Worm (Caenorhabditis elegans): ENCODE results near the gene dsl-7.

dsl-7 gene

ce11 chrV:13043195-13043762, 50.3 kb downstream of the dsl-7 start, which contains the start of gene lap-2:
lap-2 (plus strand) TSS chrV:13043712.
- TF ChIP-seq elt-2 (tag; optimal IDR thresholded peaks at IDR 0.05): peak; percentile 94
- no peak for TF ChIP-seq fkh-10 (GFP tag; optimal IDR thresholded peaks at IDR 0.05)
- no peak for TF ChIP-seq lsy-12 (tag; optimal IDR thresholded peaks at IDR 0.05)
- no peak for TF ChIP-seq nhr-28 (tag; optimal IDR thresholded peaks at IDR 0.05)
- TF ChIP-seq pha-4 (tag; optimal IDR thresholded peaks at IDR 0.05): peak; percentile 14
- no peak for TF ChIP-seq nhr-25 (tag; optimal IDR thresholded peaks at IDR 0.05)
- peak; percentile 62 for TF ChIP-seq ama-1 (optimal IDR thresholded peaks at IDR 0.05)
- peak; percentile 89 for TF ChIP-seq pqm-1 (tag; optimal IDR thresholded peaks at IDR 0.05)
- TF ChIP-seq jun-1 (tag; optimal IDR thresholded peaks at IDR 0.05): peak; percentile 37
- no peak for TF ChIP-seq zag-1 (tag; optimal IDR thresholded peaks at IDR 0.05)
- TF ChIP-seq unc-39 (tag; optimal IDR thresholded peaks at IDR 0.05): no peak
- TF ChIP-seq unc-62 (GFP tag; optimal IDR thresholded peaks at IDR 0.05): peak; percentile 20

- TF ChIP-seq tbx-2 (tag; optimal IDR thresholded peaks at IDR 0.05) (no peak), elt-1 (tag; optimal IDR thresholded peaks at IDR 0.05) (no peak), ZK546.5 (tag; optimal IDR thresholded peaks at IDR 0.05) (no peak), lsy-12 (tag; optimal IDR thresholded peaks at IDR 0.05) (no peak), elt-2 (tag; optimal IDR thresholded peaks at IDR 0.05) (peak; percentile 77), R02D3.7 (tag; optimal IDR thresholded peaks at IDR 0.05) (no peak), pha-4 (tag; optimal IDR thresholded peaks at IDR 0.05) (peak; percentile 18), pqm-1 (tag; optimal IDR thresholded peaks at IDR 0.05) (peak; percentile 62)
Observed at ce11 chrV:13043832-13044521, 51.0 kb downstream of the dsl-7 start.
